Worm (Caenorhabditis elegans) whole organism, L3 larva: ENCODE results near the gene F38B7.10.
A peak's percentile ranks its signal among the peaks of the same experiment; 100 is the strongest.

Experiments used
- ZK546.5 ChIP-seq: sonication (generic microtip); optimal IDR thresholded peaks from 2 replicates; lab custom pipeline; 2017; ENCODE audit warnings: missing biosample characterization, missing genetic modification characterization
- aly-2 ChIP-seq: fragments of 150-350 bp; optimal IDR thresholded peaks from 2 replicates; lab custom pipeline; 2014; ENCODE audit warnings: missing biosample characterization, missing genetic modification characterization
- ceh-16 ChIP-seq: sonication (generic microtip); optimal IDR thresholded peaks from 2 replicates; lab custom pipeline; 2017; ENCODE audit warnings: missing biosample characterization, missing genetic modification characterization
- ceh-82 ChIP-seq: fragments of 150-350 bp; optimal IDR thresholded peaks from 2 replicates; lab custom pipeline; 2014; ENCODE audit warnings: missing biosample characterization, missing genetic modification characterization
- ceh-9 ChIP-seq: sonication (generic microtip); optimal IDR thresholded peaks from 2 replicates; lab custom pipeline; 2018; ENCODE audit warnings: missing biosample characterization, missing genetic modification characterization
- daf-12 ChIP-seq: fragments of 150-350 bp; optimal IDR thresholded peaks from 2 replicates; lab custom pipeline; 2014; ENCODE audit warnings: missing biosample characterization, missing genetic modification reagents, missing genetic modification characterization
- egl-27 ChIP-seq: sonication (generic microtip); optimal IDR thresholded peaks from 4 replicates; lab custom pipeline; 2017; ENCODE audit warnings: missing biosample characterization, missing genetic modification reagents, missing genetic modification characterization
- egl-5 ChIP-seq: fragments of 150-350 bp; optimal IDR thresholded peaks from 2 replicates; lab custom pipeline; 2017; ENCODE audit warnings: missing biosample characterization, missing genetic modification reagents, missing genetic modification characterization, inconsistent platforms
- elt-1 ChIP-seq: fragments of 150-350 bp; optimal IDR thresholded peaks from 2 replicates; lab custom pipeline; 2014; ENCODE audit warnings: missing biosample characterization, missing genetic modification characterization
- elt-2 ChIP-seq: sonication (generic microtip); optimal IDR thresholded peaks from 2 replicates; lab custom pipeline; 2016; ENCODE audit warnings: missing genetic modification reagents, mild to moderate bottlenecking, missing genetic modification characterization, missing compliant biosample characterization
- eor-1 ChIP-seq, 2 experiments: fragments of 150-350 bp; optimal IDR thresholded peaks; 2 replicates each; lab custom pipeline; 2014 to 2018; ENCODE audit warnings: missing biosample characterization in 2 of 2, missing genetic modification characterization in 2 of 2
- fkh-10 ChIP-seq: sonication (generic microtip); optimal IDR thresholded peaks from 2 replicates; lab custom pipeline; 2017; ENCODE audit warnings: missing biosample characterization, missing genetic modification reagents, missing genetic modification characterization
- fkh-2 ChIP-seq: fragments of 150-350 bp; optimal IDR thresholded peaks from 2 replicates; lab custom pipeline; 2014; ENCODE audit warnings: missing biosample characterization, missing genetic modification reagents, missing genetic modification characterization
- fos-1 ChIP-seq: fragments of 150-350 bp; optimal IDR thresholded peaks from 2 replicates; lab custom pipeline; 2014; ENCODE audit warnings: missing biosample characterization, missing genetic modification characterization
- hmg-11 ChIP-seq: sonication (generic microtip); optimal IDR thresholded peaks from 2 replicates; lab custom pipeline; 2016; ENCODE audit warnings: missing genetic modification characterization, missing compliant biosample characterization
- jun-1 ChIP-seq: fragments of 150-350 bp; optimal IDR thresholded peaks from 2 replicates; lab custom pipeline; 2014; ENCODE audit warnings: missing biosample characterization, missing genetic modification reagents, missing genetic modification characterization
- lin-15B ChIP-seq: fragments of 150-350 bp; optimal IDR thresholded peaks from 2 replicates; lab custom pipeline; 2014; ENCODE audit warnings: missing biosample characterization, missing genetic modification characterization
- lin-39 ChIP-seq: fragments of 150-350 bp; optimal IDR thresholded peaks from 2 replicates; lab custom pipeline; 2018; ENCODE audit warnings: missing biosample characterization, missing genetic modification reagents, missing genetic modification characterization
- lsy-12 ChIP-seq: sonication (generic microtip); optimal IDR thresholded peaks from 2 replicates; lab custom pipeline; 2016; ENCODE audit warnings: mild to moderate bottlenecking, missing genetic modification characterization, missing compliant biosample characterization
- mdl-1 ChIP-seq: fragments of 150-350 bp; optimal IDR thresholded peaks from 2 replicates; lab custom pipeline; 2014; ENCODE audit warnings: missing biosample characterization, missing genetic modification characterization
- mml-1 ChIP-seq: fragments of 150-350 bp; sonication (generic microtip); optimal IDR thresholded peaks from 3 replicates; lab custom pipeline; 2014; ENCODE audit warnings: missing biosample characterization, missing genetic modification characterization
- nfya-1 ChIP-seq: sonication (generic microtip); optimal IDR thresholded peaks from 2 replicates; lab custom pipeline; 2017; ENCODE audit warnings: missing genetic modification characterization, mild to moderate bottlenecking, missing compliant biosample characterization, antibody characterized with exemption, moderate library complexity; ENCODE audit not compliant: insufficient read depth
- nhr-11 ChIP-seq: fragments of 150-350 bp; optimal IDR thresholded peaks from 2 replicates; lab custom pipeline; 2014; ENCODE audit warnings: missing biosample characterization, missing genetic modification characterization
- nhr-23 ChIP-seq: fragments of 150-350 bp; optimal IDR thresholded peaks from 2 replicates; lab custom pipeline; 2014; ENCODE audit warnings: missing biosample characterization, missing genetic modification reagents, missing genetic modification characterization
- nhr-25 ChIP-seq: sonication (generic microtip); optimal IDR thresholded peaks from 2 replicates; lab custom pipeline; 2017; ENCODE audit warnings: missing biosample characterization, missing genetic modification characterization
- nhr-28 ChIP-seq: fragments of 150-350 bp; optimal IDR thresholded peaks from 2 replicates; lab custom pipeline; 2014; ENCODE audit warnings: missing biosample characterization, missing genetic modification characterization
- nhr-43 ChIP-seq: sonication (generic microtip); optimal IDR thresholded peaks from 2 replicates; lab custom pipeline; 2016; ENCODE audit warnings: mild to moderate bottlenecking, missing genetic modification characterization, missing compliant biosample characterization; ENCODE audit not compliant: poor library complexity, severe bottlenecking
- nhr-67 ChIP-seq: fragments of 150-350 bp; optimal IDR thresholded peaks from 2 replicates; lab custom pipeline; 2014; ENCODE audit warnings: missing biosample characterization, missing genetic modification characterization
- nhr-76 ChIP-seq: fragments of 150-350 bp; sonication (generic microtip); optimal IDR thresholded peaks from 5 replicates; lab custom pipeline; 2014; ENCODE audit warnings: missing biosample characterization, missing genetic modification characterization
- nhr-77 ChIP-seq: fragments of 150-350 bp; optimal IDR thresholded peaks from 2 replicates; lab custom pipeline; 2014; ENCODE audit warnings: missing biosample characterization, missing genetic modification characterization
- pha-4 ChIP-seq: fragments of 150-350 bp; optimal IDR thresholded peaks from 2 replicates; lab custom pipeline; 2014; ENCODE audit warnings: missing biosample characterization, missing genetic modification reagents, missing genetic modification characterization
- pqm-1 ChIP-seq: fragments of 150-350 bp; optimal IDR thresholded peaks from 2 replicates; lab custom pipeline; 2017; ENCODE audit warnings: missing biosample characterization, missing genetic modification characterization, inconsistent platforms
- sea-2 ChIP-seq: fragments of 150-350 bp; sonication (generic microtip); optimal IDR thresholded peaks from 4 replicates; lab custom pipeline; 2014; ENCODE audit warnings: missing biosample characterization, missing genetic modification reagents, missing genetic modification characterization
- skn-1 ChIP-seq: fragments of 150-350 bp; optimal IDR thresholded peaks from 2 replicates; lab custom pipeline; 2014; ENCODE audit warnings: missing biosample characterization, missing genetic modification characterization
- snpc-4 ChIP-seq: fragments of 150-350 bp; optimal IDR thresholded peaks from 2 replicates; lab custom pipeline; 2014; ENCODE audit warnings: missing biosample characterization, missing genetic modification characterization
- tbx-2 ChIP-seq: sonication (generic microtip); optimal IDR thresholded peaks from 2 replicates; lab custom pipeline; 2016; ENCODE audit warnings: mild to moderate bottlenecking, missing genetic modification characterization, missing compliant biosample characterization
- unc-39 ChIP-seq: sonication (generic microtip); optimal IDR thresholded peaks from 4 replicates; lab custom pipeline; 2017; ENCODE audit warnings: missing biosample characterization, missing genetic modification characterization
- unc-62 ChIP-seq: fragments of 150-350 bp; sonication (generic microtip); optimal IDR thresholded peaks from 4 replicates; lab custom pipeline; 2014; ENCODE audit warnings: missing biosample characterization, missing genetic modification reagents, missing genetic modification characterization
- zag-1 ChIP-seq: fragments of 150-350 bp; optimal IDR thresholded peaks from 2 replicates; lab custom pipeline; 2014; ENCODE audit warnings: missing biosample characterization, missing genetic modification characterization
- ztf-11 ChIP-seq: fragments of 150-350 bp; optimal IDR thresholded peaks from 2 replicates; lab custom pipeline; 2014; ENCODE audit warnings: missing biosample characterization, missing genetic modification characterization
- ztf-4 ChIP-seq: fragments of 150-350 bp; optimal IDR thresholded peaks from 2 replicates; lab custom pipeline; 2014; ENCODE audit warnings: missing biosample characterization, missing genetic modification characterization

Gene F38B7.10

ce11 chrV:11532535-11532853 is 12.8 kb upstream of the F38B7.10 start:
- TF ChIP-seq pha-4 (tag; lab: Kevin White, UChicago) (no peak), nhr-23 (no peak), mml-1 (tag; lab: Kevin White, UChicago) (no peak), zag-1 (tag; lab: Kevin White, UChicago) (no peak), nhr-28 (no peak), egl-27 (tag; lab: Kevin White, UChicago) (no peak), egl-5 (tag; lab: Kevin White, UChicago) (no peak), ZK546.5 (tag; lab: Kevin White, UChicago) (no peak), daf-12 (no peak), nhr-77 (tag; lab: Kevin White, UChicago) (no peak), nhr-43 (tag; lab: Kevin White, UChicago) (no peak), elt-1 (tag; lab: Kevin White, UChicago) (no peak), nfya-1 (tag; lab: Kevin White, UChicago) (no peak), jun-1 (tag; lab: Kevin White, UChicago) (no peak), hmg-11 (tag; lab: Kevin White, UChicago) (no peak), unc-39 (no peak), ztf-4 (tag; lab: Kevin White, UChicago) (no peak), fkh-2 (tag; lab: Kevin White, UChicago) (no peak), fos-1 (tag; lab: Kevin White, UChicago) (no peak), lin-39 (no peak)

DNA sequence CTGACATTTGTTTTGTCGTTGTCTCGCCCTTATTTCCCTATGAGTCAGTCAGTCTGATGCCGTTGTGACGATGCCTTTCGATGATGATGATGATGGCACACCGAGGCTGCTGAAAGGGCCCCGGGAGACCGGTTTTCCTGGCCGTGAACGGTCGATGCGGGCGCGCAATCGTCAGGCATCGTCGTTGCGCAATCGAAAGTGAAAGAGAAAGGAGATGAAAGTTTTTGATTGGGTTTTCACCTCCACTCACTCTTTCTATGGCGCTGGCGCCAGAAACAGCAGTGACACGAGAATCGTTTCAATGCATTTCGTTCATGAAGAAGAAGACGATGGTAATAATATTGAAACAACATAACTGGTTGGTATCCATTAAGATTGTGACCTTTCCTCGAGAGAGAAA is 12.4 kb upstream of the F38B7.10 start:
- TF ChIP-seq lsy-12 (tag; lab: Kevin White, UChicago): no peak
- no peak for TF ChIP-seq nhr-76 (tag; lab: Kevin White, UChicago)
- TF ChIP-seq nhr-43 (tag; lab: Kevin White, UChicago): peak; percentile 60
- no peak for TF ChIP-seq fos-1 (tag; lab: Kevin White, UChicago)
- TF ChIP-seq eor-1 (tag; optimal IDR thresholded peaks at IDR 0.05; lab: Kevin White, UChicago): no peak
- no peak for TF ChIP-seq unc-39
- no peak for TF ChIP-seq elt-2 (tag; lab: Kevin White, UChicago)
- TF ChIP-seq sea-2 (GFP tag; lab: Kevin White, UChicago): no peak
- TF ChIP-seq pqm-1 (tag; lab: Kevin White, UChicago): no peak
- TF ChIP-seq lin-15B (tag; lab: Kevin White, UChicago): no peak
- TF ChIP-seq hmg-11 (tag; lab: Kevin White, UChicago): no peak
- no peak for TF ChIP-seq nhr-28
- TF ChIP-seq nhr-11: no peak
- TF ChIP-seq aly-2: no peak
- TF ChIP-seq snpc-4 (tag; lab: Kevin White, UChicago): no peak
- no peak for TF ChIP-seq fkh-2 (tag; lab: Kevin White, UChicago)
- TF ChIP-seq lin-39: no peak
- no peak for TF ChIP-seq ceh-16 (tag; lab: Kevin White, UChicago)
- TF ChIP-seq nhr-23: peak; percentile 81
- TF ChIP-seq ztf-11 (tag; lab: Kevin White, UChicago): no peak
- TF ChIP-seq egl-27 (tag; lab: Kevin White, UChicago): peak; percentile 5
- TF ChIP-seq egl-5 (tag; lab: Kevin White, UChicago): no peak
- TF ChIP-seq nhr-77 (tag; lab: Kevin White, UChicago): no peak
- no peak for TF ChIP-seq zag-1 (tag; lab: Kevin White, UChicago)
- TF ChIP-seq ceh-9 (tag; lab: Kevin White, UChicago): no peak
- TF ChIP-seq elt-1 (tag; lab: Kevin White, UChicago): peak; percentile 53
- peak; percentile 7 for TF ChIP-seq tbx-2 (tag; lab: Kevin White, UChicago)
- no peak for TF ChIP-seq ztf-4 (tag; lab: Kevin White, UChicago)
- TF ChIP-seq unc-62 (GFP tag; lab: Kevin White, UChicago): no peak
- no peak for TF ChIP-seq mdl-1 (tag; lab: Kevin White, UChicago)
- TF ChIP-seq jun-1 (tag; lab: Kevin White, UChicago): no peak
- no peak for TF ChIP-seq pha-4 (tag; lab: Kevin White, UChicago)
- TF ChIP-seq ceh-82 (tag; lab: Kevin White, UChicago): no peak
- TF ChIP-seq skn-1 (tag; lab: Kevin White, UChicago): no peak
- no peak for TF ChIP-seq fkh-10 (GFP tag; lab: Kevin White, UChicago)
- no peak for TF ChIP-seq ZK546.5 (tag; lab: Kevin White, UChicago)
- TF ChIP-seq nhr-25: peak; percentile 95
- no peak for TF ChIP-seq daf-12
- TF ChIP-seq nhr-67 (tag; lab: Kevin White, UChicago): no peak
